Worm (Caenorhabditis elegans): Measurements from ENCODE around the gene alh-6.
"Not testable (repeated sequence)": the region's sequence is repeated elsewhere in the genome, so short reads cannot be mapped to it uniquely, and the experiment has no call there.

The alh-6 gene

ce11 chrII:1295776-1296175, 14.2 kb downstream of the alh-6 start, which contains the start of gene Y57G7A.2:
Gene Y57G7A.2 (plus strand): TSS chrII:1296076.
- TF ChIP-seq ceh-82 (tag; optimal IDR thresholded peaks at IDR 0.05) (no peak), elt-1 (tag; optimal IDR thresholded peaks at IDR 0.05) (no peak), elt-2 (tag; optimal IDR thresholded peaks at IDR 0.05) (no peak), nhr-43 (tag; optimal IDR thresholded peaks at IDR 0.05; ENCODE audit: poor library complexity, severe bottlenecking) (no peak), mml-1 (tag; optimal IDR thresholded peaks at IDR 0.05) (no peak), mdl-1 (tag; optimal IDR thresholded peaks at IDR 0.05) (no peak), zag-1 (tag; optimal IDR thresholded peaks at IDR 0.05) (no peak), fkh-10 (GFP tag; optimal IDR thresholded peaks at IDR 0.05) (no peak), ama-1 (optimal IDR thresholded peaks at IDR 0.05) (no peak), ceh-16 (tag; optimal IDR thresholded peaks at IDR 0.05) (no peak)

- TF ChIP-seq ceh-9 (tag; optimal IDR thresholded peaks at IDR 0.05) (no peak), egl-27 (tag; optimal IDR thresholded peaks at IDR 0.05) (no peak), elt-3 (tag; optimal IDR thresholded peaks at IDR 0.05) (no peak), unc-39 (tag; optimal IDR thresholded peaks at IDR 0.05) (no peak), ceh-16 (tag; optimal IDR thresholded peaks at IDR 0.05) (no peak), hmg-11 (tag; optimal IDR thresholded peaks at IDR 0.05) (no peak), ceh-28 (tag; optimal IDR thresholded peaks at IDR 0.05) (no peak), nhr-237 (tag; optimal IDR thresholded peaks at IDR 0.05) (no peak), ama-1 (optimal IDR thresholded peaks at IDR 0.05) (no peak), unc-62 (GFP tag; optimal IDR thresholded peaks at IDR 0.05) (no peak), nhr-43 (tag; optimal IDR thresholded peaks at IDR 0.05; ENCODE audit: poor library complexity, severe bottlenecking) (no peak), egl-5 (tag; optimal IDR thresholded peaks at IDR 0.05) (no peak), lin-39 (tag; optimal IDR thresholded peaks at IDR 0.05) (no peak), elt-2 (tag; optimal IDR thresholded peaks at IDR 0.05) (no peak), skn-1 (tag; optimal IDR thresholded peaks at IDR 0.05) (no peak), tbx-2 (tag; optimal IDR thresholded peaks at IDR 0.05) (no peak), jun-1 (tag; optimal IDR thresholded peaks at IDR 0.05) (no peak), nhr-67 (tag; optimal IDR thresholded peaks at IDR 0.05) (no peak), ceh-82 (tag; optimal IDR thresholded peaks at IDR 0.05) (no peak), fkh-2 (tag; optimal IDR thresholded peaks at IDR 0.05) (no peak)
These were observed 16.8 kb downstream of the alh-6 start, which contains the start of gene srz-64 for ce11 chrII:1293157-1293556. Gene srz-64 (minus strand): TSS chrII:1293257.

ce11 chrII:1285514-1285913, 24.4 kb downstream of the alh-6 start, which contains the start of the genes Y57G7A.6 and Y57G7A.3:
Gene Y57G7A.6 (minus strand): TSS chrII:1285614.
Gene Y57G7A.3 (plus strand): TSS chrII:1285782.
- TF ChIP-seq nhr-237 (tag; optimal IDR thresholded peaks at IDR 0.05): no peak
- TF ChIP-seq ZK546.5 (tag; optimal IDR thresholded peaks at IDR 0.05): no peak
- no peak for TF ChIP-seq unc-62 (GFP tag; optimal IDR thresholded peaks at IDR 0.05)
- no peak for TF ChIP-seq elt-1 (tag; optimal IDR thresholded peaks at IDR 0.05)
- no peak for TF ChIP-seq mdl-1 (tag; optimal IDR thresholded peaks at IDR 0.05)
- TF ChIP-seq ceh-16 (tag; optimal IDR thresholded peaks at IDR 0.05): no peak
- TF ChIP-seq mml-1 (tag; optimal IDR thresholded peaks at IDR 0.05): no peak

- TF ChIP-seq nhr-28 (tag; optimal IDR thresholded peaks at IDR 0.05): no peak
- TF ChIP-seq fkh-10 (GFP tag; optimal IDR thresholded peaks at IDR 0.05): no peak
- TF ChIP-seq unc-62 (GFP tag; optimal IDR thresholded peaks at IDR 0.05): no peak
- no peak for TF ChIP-seq ZK546.5 (tag; optimal IDR thresholded peaks at IDR 0.05)
- TF ChIP-seq egl-27 (tag; optimal IDR thresholded peaks at IDR 0.05): no peak
- TF ChIP-seq nhr-77 (tag; optimal IDR thresholded peaks at IDR 0.05): no peak
- TF ChIP-seq nhr-23 (tag; optimal IDR thresholded peaks at IDR 0.05): no peak
- TF ChIP-seq pha-4 (tag; optimal IDR thresholded peaks at IDR 0.05): no peak
- no peak for TF ChIP-seq eor-1 (tag; optimal IDR thresholded peaks at IDR 0.05)
- TF ChIP-seq lsy-12 (tag; optimal IDR thresholded peaks at IDR 0.05): no peak
- TF ChIP-seq ceh-82 (tag; optimal IDR thresholded peaks at IDR 0.05): no peak
- TF ChIP-seq fos-1 (tag; optimal IDR thresholded peaks at IDR 0.05): no peak
- TF ChIP-seq aly-2 (tag; optimal IDR thresholded peaks at IDR 0.05): no peak
- no peak for TF ChIP-seq sea-2 (GFP tag; optimal IDR thresholded peaks at IDR 0.05)
These were observed 24.9 kb downstream of the alh-6 start for ce11 chrII:1284985-1285384.

ce11 chrII:1278350-1278749, 31.6 kb downstream of the alh-6 start, which contains the start of gene srz-63:
Gene srz-63 (plus strand): TSS chrII:1278650.
- TF ChIP-seq elt-2, mml-1, fkh-2 (tag; optimal IDR thresholded peaks at IDR 0.05): not testable (repeated sequence)

Measured in whole organism, L3 larva.